Fruit fly (Drosophila melanogaster) whole organism, embryonic: Measurements from ENCODE around the gene CG16758.

Experiments used
- ATbp ChIP-seq: fragments of 200-800 bp; sonication (Bioruptor generic); optimal IDR thresholded peaks from 2 replicates; lab custom pipeline; 2017; ENCODE audit warnings: missing biosample characterization, mild to moderate bottlenecking, missing genetic modification characterization, missing genetic modification reagents
- Abd-B ChIP-seq: fragments of 200-800 bp; sonication (Bioruptor generic); optimal IDR thresholded peaks from 2 replicates; lab custom pipeline; 2018; ENCODE audit warnings: missing biosample characterization, mild to moderate bottlenecking, missing genetic modification characterization, moderate library complexity
- Asciz ChIP-seq: fragments of 200-800 bp; sonication (Bioruptor generic); optimal IDR thresholded peaks from 2 replicates; lab custom pipeline; 2017; ENCODE audit warnings: missing biosample characterization, mild to moderate bottlenecking, missing genetic modification characterization, missing genetic modification reagents
- Blimp-1 ChIP-seq: fragments of 200-800 bp; sonication (Bioruptor generic); optimal IDR thresholded peaks from 3 replicates; lab custom pipeline; 2018; ENCODE audit warnings: missing biosample characterization, missing genetic modification characterization, mild to moderate bottlenecking, moderate library complexity, missing genetic modification reagents
- C15 ChIP-seq: fragments of 200-800 bp; sonication (Bioruptor generic); IDR thresholded peaks from 3 replicates; pipeline ENCODE4 v1.3.6; 2022; ENCODE audit warnings: missing biosample characterization, missing genetic modification characterization
- CG10979 ChIP-seq: fragments of 200-800 bp; sonication (Bioruptor generic); optimal IDR thresholded peaks from 2 replicates; lab custom pipeline; 2018; ENCODE audit warnings: missing biosample characterization, mild to moderate bottlenecking, missing genetic modification characterization, moderate library complexity
- CG11085 ChIP-seq: fragments of 200-800 bp; sonication (Bioruptor generic); IDR thresholded peaks from 2 replicates; pipeline ENCODE4 v1.3.6; 2022; ENCODE audit warnings: missing biosample characterization, missing genetic modification characterization
- CG11456 ChIP-seq: fragments of 200-800 bp; sonication (Bioruptor generic); IDR thresholded peaks from 3 replicates; pipeline ENCODE4 v1.3.6; 2022; ENCODE audit warnings: missing biosample characterization, missing genetic modification characterization
- CG11560 ChIP-seq: fragments of 200-800 bp; sonication (Bioruptor generic); IDR thresholded peaks from 3 replicates; pipeline ENCODE4 v1.3.6; 2022; ENCODE audit warnings: missing biosample characterization, missing genetic modification characterization
- CG12659 ChIP-seq: fragments of 200-800 bp; sonication (Bioruptor generic); optimal IDR thresholded peaks from 3 replicates; lab custom pipeline; 2017; ENCODE audit warnings: mild to moderate bottlenecking, missing biosample characterization, missing genetic modification reagents, missing genetic modification characterization
- CG12769 ChIP-seq: fragments of 200-800 bp; sonication (Bioruptor generic); optimal IDR thresholded peaks from 2 replicates; lab custom pipeline; 2019; ENCODE audit warnings: missing biosample characterization, mild to moderate bottlenecking, missing genetic modification characterization, moderate library complexity
- CG17328 ChIP-seq: fragments of 200-800 bp; sonication (Bioruptor generic); IDR thresholded peaks from 2 replicates; pipeline ENCODE4 v1.3.6; 2022; ENCODE audit warnings: missing biosample characterization, missing genetic modification characterization
- CG2120 ChIP-seq: fragments of 200-800 bp; sonication (Bioruptor generic); optimal IDR thresholded peaks from 3 replicates; lab custom pipeline; 2016; ENCODE audit warnings: missing biosample characterization, missing genetic modification characterization
- CG32532 ChIP-seq: fragments of 200-800 bp; sonication (Bioruptor generic); IDR thresholded peaks from 2 replicates; pipeline ENCODE4 v1.3.6; 2022; ENCODE audit warnings: missing biosample characterization, missing genetic modification characterization
- CG32772 ChIP-seq: fragments of 200-800 bp; sonication (Bioruptor generic); IDR thresholded peaks from 2 replicates; pipeline ENCODE4 v1.3.6; 2022; ENCODE audit warnings: missing biosample characterization, missing genetic modification characterization
- CG5245 ChIP-seq: fragments of 200-800 bp; sonication (Bioruptor generic); optimal IDR thresholded peaks from 3 replicates; lab custom pipeline; 2016; ENCODE audit warnings: missing biosample characterization, missing genetic modification characterization
- CG6689 ChIP-seq: fragments of 200-800 bp; sonication (Bioruptor generic); IDR thresholded peaks from 2 replicates; pipeline ENCODE4 v1.3.6; 2022; ENCODE audit warnings: missing biosample characterization, missing genetic modification characterization
- CG7357 ChIP-seq: fragments of 200-800 bp; sonication (Bioruptor generic); IDR thresholded peaks from 3 replicates; pipeline ENCODE4 v1.3.6; 2022; ENCODE audit warnings: missing biosample characterization, missing genetic modification characterization
- CG7839 ChIP-seq: fragments of 200-800 bp; sonication (Bioruptor generic); optimal IDR thresholded peaks from 3 replicates; lab custom pipeline; 2018; ENCODE audit warnings: missing biosample characterization, mild to moderate bottlenecking, missing genetic modification characterization, moderate library complexity
- CG7987 ChIP-seq: fragments of 200-800 bp; sonication (Bioruptor generic); optimal IDR thresholded peaks from 2 replicates; lab custom pipeline; 2018; ENCODE audit warnings: missing biosample characterization, mild to moderate bottlenecking, missing genetic modification characterization, moderate library complexity
- CG8290 ChIP-seq, 3 experiments: fragments of 200-800 bp; sonication (Bioruptor generic); optimal IDR thresholded peaks; 2 replicates each; lab custom pipeline; 2016 to 2019; ENCODE audit warnings: missing biosample characterization in 3 of 3, missing genetic modification characterization in 3 of 3, mild to moderate bottlenecking in 2 of 3, moderate library complexity in 1 of 3
- Dfd ChIP-seq, 2 experiments: fragments of >200 bp; optimal IDR thresholded peaks; 2 replicates each; lab custom pipeline; 2017; ENCODE audit warnings: missing biosample characterization in 2 of 2, missing genetic modification characterization in 2 of 2
- Drgx ChIP-seq: fragments of 200-800 bp; sonication (Bioruptor generic); IDR thresholded peaks from 2 replicates; pipeline ENCODE4 v1.3.6; 2022; ENCODE audit warnings: missing biosample characterization, missing genetic modification characterization
- Gug ChIP-seq: fragments of 200-800 bp; sonication (Bioruptor generic); IDR thresholded peaks from 4 replicates; pipeline ENCODE4 v1.3.6; 2022; ENCODE audit warnings: missing biosample characterization, missing genetic modification characterization
- H2.0 ChIP-seq: fragments of 200-800 bp; sonication (Bioruptor generic); IDR thresholded peaks from 2 replicates; pipeline ENCODE4 v1.3.6; 2022; ENCODE audit warnings: missing biosample characterization, missing genetic modification characterization
- Jarid2 ChIP-seq: fragments of 200-800 bp; sonication (Bioruptor generic); optimal IDR thresholded peaks from 3 replicates; lab custom pipeline; 2017; ENCODE audit warnings: mild to moderate bottlenecking, missing biosample characterization, missing genetic modification reagents, missing genetic modification characterization
- Mad ChIP-seq: fragments of 200-800 bp; sonication (Bioruptor generic); optimal IDR thresholded peaks from 2 replicates; lab custom pipeline; 2016; ENCODE audit warnings: missing biosample characterization, missing genetic modification characterization
- Med ChIP-seq: fragments of 200-800 bp; sonication (Bioruptor generic); peaks from one replicate; lab custom pipeline; 2016; ENCODE audit warnings: missing biosample characterization, missing genetic modification characterization, mild to moderate bottlenecking, inconsistent platforms, moderate library complexity
- Oaz ChIP-seq: fragments of 200-800 bp; sonication (Bioruptor generic); IDR thresholded peaks from 2 replicates; pipeline ENCODE4 v1.3.6; 2022; ENCODE audit warnings: missing biosample characterization, missing genetic modification characterization
- Rfx ChIP-seq: fragments of 200-800 bp; sonication (Bioruptor generic); IDR thresholded peaks from 2 replicates; pipeline ENCODE4 v1.3.6; 2022; ENCODE audit warnings: missing biosample characterization, missing genetic modification characterization
- ac ChIP-seq: fragments of 200-800 bp; sonication (Bioruptor generic); optimal IDR thresholded peaks from 3 replicates; lab custom pipeline; 2017; ENCODE audit warnings: missing biosample characterization, mild to moderate bottlenecking, missing genetic modification characterization
- ara ChIP-seq: fragments of 200-800 bp; sonication (Bioruptor generic); IDR thresholded peaks from 2 replicates; pipeline ENCODE4 v1.3.6; 2022; ENCODE audit warnings: missing biosample characterization, missing genetic modification characterization
- bab2 ChIP-seq: fragments of 200-800 bp; sonication (Bioruptor generic); optimal IDR thresholded peaks from 2 replicates; lab custom pipeline; 2016; ENCODE audit warnings: missing biosample characterization, missing genetic modification characterization
- dimm ChIP-seq: fragments of 200-800 bp; sonication (Bioruptor generic); IDR thresholded peaks from 2 replicates; pipeline ENCODE4 v1.3.6; 2022; ENCODE audit warnings: missing biosample characterization, missing genetic modification characterization
- dmrt99B ChIP-seq: fragments of 200-800 bp; sonication (Bioruptor generic); optimal IDR thresholded peaks from 2 replicates; lab custom pipeline; 2018; ENCODE audit warnings: missing biosample characterization, mild to moderate bottlenecking, missing genetic modification characterization, moderate library complexity
- exex ChIP-seq: fragments of 200-800 bp; sonication (Bioruptor generic); optimal IDR thresholded peaks from 4 replicates; lab custom pipeline; 2018; ENCODE audit warnings: missing biosample characterization, mild to moderate bottlenecking, missing genetic modification characterization, moderate library complexity
- gce ChIP-seq: fragments of 200-800 bp; sonication (Bioruptor generic); IDR thresholded peaks from 3 replicates; pipeline ENCODE4 v1.3.6; 2022; ENCODE audit warnings: missing biosample characterization, missing genetic modification characterization
- grau ChIP-seq: fragments of 200-800 bp; optimal IDR thresholded peaks from 3 replicates; lab custom pipeline; 2019; ENCODE audit warnings: missing biosample characterization, mild to moderate bottlenecking, missing genetic modification characterization, moderate library complexity
- ind ChIP-seq: fragments of 200-800 bp; sonication (Bioruptor generic); optimal IDR thresholded peaks from 3 replicates; lab custom pipeline; 2016; ENCODE audit warnings: missing biosample characterization, missing genetic modification characterization
- mam ChIP-seq: fragments of 200-800 bp; sonication (Bioruptor generic); optimal IDR thresholded peaks from 3 replicates; lab custom pipeline; 2016; ENCODE audit warnings: missing biosample characterization, missing genetic modification characterization
- pan ChIP-seq, 4 experiments: fragments of >200 bp in 3 of 4; fragments of 200-800 bp in 1 of 4; sonication (Bioruptor generic) in 1 of 4; optimal IDR thresholded peaks in 3 of 4; IDR thresholded peaks in 1 of 4; 2 replicates each; pipeline versions ENCODE4 v1.3.6 to Lab custom; 2017 to 2022; ENCODE audit warnings: missing biosample characterization in 2 of 4, missing genetic modification characterization in 2 of 4, mixed read lengths in 1 of 4
- phol ChIP-seq: fragments of 200-800 bp; sonication (Bioruptor generic); optimal IDR thresholded peaks from 3 replicates; lab custom pipeline; 2018; ENCODE audit warnings: missing biosample characterization, mild to moderate bottlenecking, missing genetic modification characterization, moderate library complexity
- slbo ChIP-seq: fragments of 200-800 bp; sonication (Bioruptor generic); IDR thresholded peaks from 2 replicates; pipeline ENCODE4 v1.3.6; 2022; ENCODE audit warnings: missing biosample characterization, missing genetic modification characterization
- sob ChIP-seq: fragments of 200-800 bp; sonication (Bioruptor generic); IDR thresholded peaks from 2 replicates; pipeline ENCODE4 v1.3.6; 2022; ENCODE audit warnings: missing biosample characterization, missing genetic modification characterization
- ssp ChIP-seq: fragments of 200-800 bp; sonication (Bioruptor generic); IDR thresholded peaks from 2 replicates; pipeline ENCODE4 v1.3.6; 2022; ENCODE audit warnings: missing biosample characterization, missing genetic modification characterization
- trem ChIP-seq: fragments of 200-800 bp; optimal IDR thresholded peaks from 3 replicates; lab custom pipeline; 2019; ENCODE audit warnings: missing biosample characterization, mild to moderate bottlenecking, missing genetic modification characterization, moderate library complexity
- vvl ChIP-seq: fragments of 200-800 bp; sonication (Bioruptor generic); IDR thresholded peaks from 2 replicates; pipeline ENCODE4 v1.3.6; 2022; ENCODE audit warnings: missing biosample characterization, missing genetic modification characterization

CG16758 gene

DNA sequence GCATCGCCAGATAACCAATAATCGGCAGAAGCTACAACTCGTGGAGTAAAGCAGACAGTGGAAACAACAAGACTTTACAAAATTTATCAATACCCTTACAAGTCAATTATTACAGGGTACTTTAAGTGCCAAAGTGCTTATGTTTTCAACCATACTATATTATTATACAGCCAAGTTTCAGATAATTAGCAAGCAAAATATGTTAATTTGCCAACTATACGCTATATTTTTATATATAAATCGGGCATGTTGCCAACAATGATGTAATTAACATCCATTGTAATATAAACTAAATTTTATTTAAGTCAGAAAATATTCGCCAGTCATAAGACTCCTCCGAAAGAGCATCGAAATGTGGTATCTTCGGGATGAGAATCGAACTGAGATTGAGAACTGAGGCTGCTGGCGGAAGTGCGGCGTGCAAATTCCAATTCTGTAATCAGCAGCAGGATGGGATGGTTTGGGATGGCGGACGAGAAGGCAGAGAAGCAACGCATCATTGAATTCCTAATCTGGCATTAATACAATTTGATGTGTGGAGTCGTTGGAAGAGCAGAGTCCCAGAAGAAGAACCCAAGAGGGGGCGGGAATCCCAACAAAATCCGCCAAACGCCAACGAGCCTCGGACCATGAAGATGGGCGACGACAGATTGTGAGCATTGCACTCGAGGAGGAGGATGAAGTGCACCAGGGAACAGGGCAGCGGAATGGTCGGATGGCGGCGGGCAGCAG lies 29.8 kb upstream of the CG16758 start (continued):
- TF ChIP-seq CG11560 (tag; lab: Robert Waterston, UW): no peak
- no peak for TF ChIP-seq H2.0
- TF ChIP-seq trem (tag; lab: Kevin White, UChicago): no peak
- TF ChIP-seq, all 482 proteins: peak for 4

DNA sequence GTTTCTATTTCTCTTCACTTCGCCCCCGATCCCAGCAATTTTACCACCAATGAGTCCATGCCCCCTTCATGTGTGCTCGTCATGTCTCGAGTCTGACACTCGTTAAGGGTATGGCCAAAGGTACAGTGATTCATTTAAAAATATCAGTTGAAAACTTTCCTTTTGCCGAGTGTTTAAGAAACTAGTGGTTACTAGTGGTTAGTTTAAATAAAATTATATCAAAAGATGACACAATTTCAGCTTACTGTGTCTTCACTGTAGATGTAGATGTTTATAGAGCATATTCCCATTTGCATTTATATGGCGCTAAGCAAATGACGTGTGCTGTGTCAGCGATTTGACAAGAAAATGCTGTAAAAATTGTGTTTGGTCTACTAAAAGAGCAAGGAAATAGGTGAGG lies 29.0 kb upstream of the CG16758 start:
- TF ChIP-seq Abd-B (GFP tag; lab: Kevin White, UChicago) (peak; percentile 5), vvl (GFP tag; lab: Robert Waterston, UW) (peak; percentile 82), Jarid2 (GFP tag; lab: Kevin White, UChicago) (peak; percentile 22), pan (optimal IDR thresholded peaks at IDR 0.05; lab: Kevin White, UChicago) (no peak), pan (GFP tag; optimal IDR thresholded peaks at IDR 0.05 in 1 of 2, IDR thresholded peaks at IDR 0.05 in 1 of 2) (peak in 1 of 2 experiments; percentile 82), dimm (GFP tag; lab: Robert Waterston, UW) (no peak), ac (no peak), CG6689 (peak; percentile 68), ssp (peak; percentile 28), Gug (GFP tag; lab: Robert Waterston, UW) (peak; percentile 43; the same call in 2 of the 4 replicates), grau (peak; percentile 85), dmrt99B (peak; percentile 63), CG7987 (GFP tag; lab: Kevin White, UChicago) (peak; percentile 31), Oaz (GFP tag; lab: Robert Waterston, UW) (no peak), ara (GFP tag; lab: Robert Waterston, UW) (peak; percentile 66), CG5245 (GFP tag; lab: Kevin White, UChicago) (peak; percentile 6), mam (GFP tag; lab: Kevin White, UChicago) (peak; percentile 15), CG7357 (GFP tag; lab: Robert Waterston, UW) (peak; percentile 35; the same call in 1 of the 3 replicates), CG11456 (GFP tag; lab: Robert Waterston, UW) (peak; percentile 72), CG12659 (GFP tag; lab: Kevin White, UChicago) (no peak), CG10979 (tag; lab: Kevin White, UChicago) (peak; percentile 9), H2.0 (peak; percentile 70), Med (peak; percentile 90), phol (tag; lab: Kevin White, UChicago) (peak; percentile 48), CG32532 (peak; percentile 55), Dfd (GFP tag; optimal IDR thresholded peaks at IDR 0.05; lab: Kevin White, UChicago) (no peak), CG17328 (peak; percentile 67), Asciz (no peak), Drgx (peak; percentile 55), Rfx (GFP tag; lab: Robert Waterston, UW) (peak; percentile 71), Mad (GFP tag; lab: Kevin White, UChicago) (no peak), CG2120 (no peak), sob (GFP tag; lab: Robert Waterston, UW) (peak; percentile 59; the same call in 1 of the 2 replicates), slbo (GFP tag; lab: Robert Waterston, UW) (peak; percentile 58), CG12769 (tag; lab: Kevin White, UChicago) (peak; percentile 26), gce (GFP tag; lab: Robert Waterston, UW) (peak; percentile 73; the same call in 2 of the 3 replicates), ATbp (peak; percentile 30), CG11085 (GFP tag; lab: Robert Waterston, UW) (0 out of 2 replicates have a peak, but pooled peaks have one; percentile 21), bab2 (GFP tag; lab: Kevin White, UChicago) (peak; percentile 9), CG32772 (GFP tag; lab: Robert Waterston, UW) (peak; percentile 66), C15 (peak; percentile 44; the same call in 1 of the 3 replicates), Blimp-1 (peak; percentile 40), ind (peak; percentile 22), CG7839 (tag; lab: Kevin White, UChicago) (peak; percentile 58), CG8290 (GFP tag; optimal IDR thresholded peaks at IDR 0.05; lab: Kevin White, UChicago) (no peak), CG8290 (tag; optimal IDR thresholded peaks at IDR 0.05; lab: Kevin White, UChicago) (no peak), exex (tag; lab: Kevin White, UChicago) (no peak)
